Worm (Caenorhabditis elegans) whole organism, L2 larva: ENCODE results near the gene sra-13.
"Not testable (repeated sequence)": the region's sequence is repeated elsewhere in the genome, so short reads cannot be mapped to it uniquely, and the experiment has no call there.

Experiments used
- C34F6.9 ChIP-seq: fragments of 150-350 bp; optimal IDR thresholded peaks from 2 replicates; lab custom pipeline; 2014; ENCODE audit warnings: missing biosample characterization, missing genetic modification characterization
- F13H6.1 ChIP-seq: sonication (generic microtip); optimal IDR thresholded peaks from 2 replicates; lab custom pipeline; 2016; ENCODE audit warnings: missing genetic modification characterization, missing compliant biosample characterization
- Y55F3AM.14 ChIP-seq: fragments of 200-800 bp; sonication (Bioruptor generic); optimal IDR thresholded peaks from 2 replicates; lab custom pipeline; 2018; ENCODE audit warnings: mild to moderate bottlenecking, missing genetic modification characterization, missing compliant biosample characterization
- ZK546.5 ChIP-seq: sonication (generic microtip); optimal IDR thresholded peaks from 2 replicates; lab custom pipeline; 2017; ENCODE audit warnings: missing biosample characterization, missing genetic modification characterization
- alr-1 ChIP-seq: fragments of 150-350 bp; optimal IDR thresholded peaks from 2 replicates; lab custom pipeline; 2014; ENCODE audit warnings: missing biosample characterization, missing genetic modification characterization
- aly-2 ChIP-seq: fragments of 150-350 bp; optimal IDR thresholded peaks from 2 replicates; lab custom pipeline; 2014; ENCODE audit warnings: missing biosample characterization, missing genetic modification characterization
- ama-1 ChIP-seq: fragments of 150-350 bp; optimal IDR thresholded peaks from 2 replicates; lab custom pipeline; 2018; ENCODE audit warnings: inconsistent platforms
- blmp-1 ChIP-seq: sonication (generic microtip); optimal IDR thresholded peaks from 2 replicates; lab custom pipeline; 2017; ENCODE audit warnings: missing genetic modification characterization, mild to moderate bottlenecking, missing compliant biosample characterization, antibody characterized with exemption, moderate library complexity; ENCODE audit not compliant: insufficient read depth
- ceh-16 ChIP-seq: fragments of 150-350 bp; optimal IDR thresholded peaks from 2 replicates; lab custom pipeline; 2014; ENCODE audit warnings: missing biosample characterization, missing genetic modification characterization
- ceh-82 ChIP-seq: fragments of 150-350 bp; optimal IDR thresholded peaks from 2 replicates; lab custom pipeline; 2014; ENCODE audit warnings: missing biosample characterization, missing genetic modification characterization
- crh-2 ChIP-seq: sonication (generic microtip); optimal IDR thresholded peaks from 2 replicates; lab custom pipeline; 2017; ENCODE audit warnings: missing biosample characterization, missing genetic modification characterization
- egl-27 ChIP-seq: sonication (generic microtip); optimal IDR thresholded peaks from 3 replicates; lab custom pipeline; 2017; ENCODE audit warnings: missing biosample characterization, missing genetic modification reagents, missing genetic modification characterization
- elt-1 ChIP-seq: fragments of 150-350 bp; optimal IDR thresholded peaks from 2 replicates; lab custom pipeline; 2014; ENCODE audit warnings: missing biosample characterization, missing genetic modification characterization
- elt-3 ChIP-seq: sonication (generic microtip); optimal IDR thresholded peaks from 2 replicates; lab custom pipeline; 2017; ENCODE audit warnings: missing biosample characterization, missing genetic modification characterization
- fos-1 ChIP-seq: fragments of 150-350 bp; optimal IDR thresholded peaks from 2 replicates; lab custom pipeline; 2014; ENCODE audit warnings: missing biosample characterization, missing genetic modification characterization
- gmeb-1 ChIP-seq: fragments of 150-350 bp; optimal IDR thresholded peaks from 2 replicates; lab custom pipeline; 2014; ENCODE audit warnings: missing biosample characterization, missing genetic modification characterization
- lin-13 ChIP-seq: fragments of 150-350 bp; optimal IDR thresholded peaks from 2 replicates; lab custom pipeline; 2014; ENCODE audit warnings: missing biosample characterization, missing genetic modification reagents, missing genetic modification characterization
- lin-39 ChIP-seq: fragments of 150-350 bp; optimal IDR thresholded peaks from 2 replicates; lab custom pipeline; 2014; ENCODE audit warnings: missing biosample characterization, missing genetic modification reagents, missing genetic modification characterization
- lsy-2 ChIP-seq, 2 experiments: fragments of 150-350 bp in 1 of 2; sonication (generic microtip) in 1 of 2; optimal IDR thresholded peaks; 2 replicates each; lab custom pipeline; 2014 to 2017; ENCODE audit warnings: missing biosample characterization in 2 of 2, missing genetic modification characterization in 2 of 2
- mab-5 ChIP-seq: fragments of 150-350 bp; optimal IDR thresholded peaks from 2 replicates; lab custom pipeline; 2014; ENCODE audit warnings: missing biosample characterization, missing genetic modification characterization
- mbf-1 ChIP-seq: sonication (generic microtip); optimal IDR thresholded peaks from 2 replicates; lab custom pipeline; 2017; ENCODE audit warnings: missing biosample characterization, missing genetic modification characterization
- mdl-1 ChIP-seq, 2 experiments: fragments of 150-350 bp in 1 of 2; sonication (generic microtip) in 1 of 2; optimal IDR thresholded peaks; 2 replicates each; lab custom pipeline; 2017; ENCODE audit warnings: missing biosample characterization in 2 of 2, missing genetic modification characterization in 2 of 2
- nhr-11 ChIP-seq: fragments of 150-350 bp; optimal IDR thresholded peaks from 2 replicates; lab custom pipeline; 2014; ENCODE audit warnings: missing biosample characterization, missing genetic modification characterization
- nhr-12 ChIP-seq: fragments of 150-350 bp; optimal IDR thresholded peaks from 2 replicates; lab custom pipeline; 2014; ENCODE audit warnings: missing biosample characterization, missing genetic modification characterization
- nhr-129 ChIP-seq: fragments of 150-350 bp; optimal IDR thresholded peaks from 2 replicates; lab custom pipeline; 2014; ENCODE audit warnings: missing biosample characterization, missing genetic modification characterization
- nhr-21 ChIP-seq: fragments of 150-350 bp; optimal IDR thresholded peaks from 2 replicates; lab custom pipeline; 2014; ENCODE audit warnings: missing biosample characterization, missing genetic modification characterization
- nhr-23 ChIP-seq: fragments of 150-350 bp; optimal IDR thresholded peaks from 2 replicates; lab custom pipeline; 2014; ENCODE audit warnings: missing biosample characterization, missing genetic modification reagents, missing genetic modification characterization
- nhr-237 ChIP-seq: fragments of 150-350 bp; optimal IDR thresholded peaks from 2 replicates; lab custom pipeline; 2014; ENCODE audit warnings: missing biosample characterization, missing genetic modification characterization
- nhr-25 ChIP-seq: fragments of 150-350 bp; sonication (generic microtip); optimal IDR thresholded peaks from 3 replicates; lab custom pipeline; 2014; ENCODE audit warnings: missing biosample characterization, missing genetic modification characterization
- nhr-6 ChIP-seq: fragments of 150-350 bp; optimal IDR thresholded peaks from 2 replicates; lab custom pipeline; 2014; ENCODE audit warnings: missing biosample characterization, missing genetic modification characterization
- nhr-77 ChIP-seq: fragments of 150-350 bp; optimal IDR thresholded peaks from 2 replicates; lab custom pipeline; 2014; ENCODE audit warnings: missing biosample characterization, missing genetic modification characterization
- peb-1 ChIP-seq: fragments of 150-350 bp; optimal IDR thresholded peaks from 2 replicates; lab custom pipeline; 2014; ENCODE audit warnings: missing biosample characterization, missing genetic modification characterization
- sem-4 ChIP-seq: fragments of 150-350 bp; optimal IDR thresholded peaks from 2 replicates; lab custom pipeline; 2014; ENCODE audit warnings: missing biosample characterization, missing genetic modification reagents, missing genetic modification characterization
- skn-1 ChIP-seq: sonication (generic microtip); optimal IDR thresholded peaks from 2 replicates; lab custom pipeline; 2017; ENCODE audit warnings: missing biosample characterization, missing genetic modification characterization
- sma-3 ChIP-seq: sonication (generic microtip); optimal IDR thresholded peaks from 2 replicates; lab custom pipeline; 2016; ENCODE audit warnings: missing genetic modification reagents, missing genetic modification characterization, missing compliant biosample characterization
- sma-9 ChIP-seq, 2 experiments: fragments of 150-350 bp in 1 of 2; sonication (generic microtip) in 1 of 2; optimal IDR thresholded peaks; 2 replicates each; lab custom pipeline; 2014 to 2016; ENCODE audit warnings: missing genetic modification characterization in 2 of 2, mild to moderate bottlenecking in 1 of 2, missing biosample characterization in 1 of 2, missing compliant biosample characterization in 1 of 2, missing genetic modification reagents in 1 of 2, moderate library complexity in 1 of 2
- snpc-4 ChIP-seq: fragments of 150-350 bp; optimal IDR thresholded peaks from 2 replicates; lab custom pipeline; 2014; ENCODE audit warnings: missing biosample characterization, missing genetic modification characterization
- unc-39 ChIP-seq: fragments of 150-350 bp; optimal IDR thresholded peaks from 2 replicates; lab custom pipeline; 2014; ENCODE audit warnings: missing biosample characterization, missing genetic modification characterization
- unc-55 ChIP-seq: fragments of 150-350 bp; sonication (generic microtip); optimal IDR thresholded peaks from 3 replicates; lab custom pipeline; 2014; ENCODE audit warnings: missing biosample characterization, missing genetic modification reagents, missing genetic modification characterization
- zag-1 ChIP-seq: fragments of 150-350 bp; optimal IDR thresholded peaks from 2 replicates; lab custom pipeline; 2014; ENCODE audit warnings: missing biosample characterization, missing genetic modification characterization
- ztf-1 ChIP-seq: fragments of 200-800 bp; sonication (Bioruptor generic); conservative IDR thresholded peaks from 2 replicates; pipeline ENCODE4 v1.3.6; 2022; ENCODE audit warnings: missing genetic modification characterization, missing compliant biosample characterization
- ztf-11 ChIP-seq: sonication (generic microtip); optimal IDR thresholded peaks from 2 replicates; lab custom pipeline; 2017; ENCODE audit warnings: missing biosample characterization, missing genetic modification characterization
- ztf-4 ChIP-seq: fragments of 150-350 bp; optimal IDR thresholded peaks from 2 replicates; lab custom pipeline; 2014; ENCODE audit warnings: missing biosample characterization, missing genetic modification characterization

Gene sra-13

DNA sequence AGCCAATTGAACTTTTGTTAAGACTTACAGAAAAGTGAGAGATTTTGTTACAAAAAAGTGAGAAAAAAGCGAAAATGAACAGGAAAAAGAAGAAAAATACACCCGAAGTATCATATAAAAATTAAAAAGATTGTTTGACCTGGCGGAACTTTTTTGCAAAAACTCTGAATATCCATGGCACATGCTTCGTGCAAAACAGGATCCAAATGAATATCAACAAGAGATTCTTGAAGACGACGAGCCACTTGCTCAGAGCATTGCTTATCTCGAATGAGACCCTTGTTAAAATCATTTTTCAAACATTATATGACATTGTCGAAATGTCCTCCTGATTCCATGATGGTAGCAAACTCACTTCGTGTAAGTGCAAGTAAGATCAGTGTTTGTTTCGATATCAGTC lies 12.3 kb downstream of the sra-13 start, which contains the start of gene F14E5.8:
TSS of gene F14E5.8 (plus strand) at position 301 of the 400 bp plus-strand sequence.
- TF ChIP-seq sma-3 (GFP tag; lab: Kevin White, UChicago); zag-1 (tag; lab: Kevin White, UChicago); ztf-4 (tag; lab: Kevin White, UChicago): not testable (repeated sequence)
- TF ChIP-seq, all 48 proteins: peak for 0; not testable (repeated sequence) for 48

DNA sequence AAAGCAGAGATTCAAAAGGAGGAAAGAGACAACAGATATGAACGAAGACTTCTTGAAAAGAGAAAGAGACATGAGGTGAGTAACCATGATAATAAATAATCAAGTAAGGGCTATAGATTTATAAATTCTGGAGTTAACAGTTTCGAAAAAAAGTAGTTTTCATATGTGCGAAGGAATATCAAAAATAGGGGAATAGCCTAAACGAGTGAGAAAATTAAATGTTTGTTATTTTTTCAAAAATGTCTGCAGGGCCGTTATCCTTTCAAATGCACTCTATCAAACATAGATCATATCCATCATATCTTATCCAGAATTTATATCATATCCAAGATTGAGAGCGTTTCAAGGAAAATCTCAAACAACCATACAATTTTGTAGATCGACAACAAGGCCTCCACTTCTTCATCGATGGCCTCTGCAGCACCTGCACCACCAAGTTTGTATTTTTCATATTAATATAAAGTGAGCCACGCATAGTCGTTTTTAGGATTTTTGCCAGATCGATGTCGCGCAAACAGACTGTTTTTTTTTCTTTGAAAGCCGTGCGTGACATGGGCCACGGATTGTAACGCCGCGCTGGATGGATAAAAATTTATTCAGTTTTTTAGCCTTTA lies 13.4 kb downstream of the sra-13 start:
- peak; percentile 85 for TF ChIP-seq nhr-25 (tag; lab: Kevin White, UChicago)
- no peak for TF ChIP-seq unc-55 (GFP tag; lab: Kevin White, UChicago)
- TF ChIP-seq nhr-12 (tag; lab: Kevin White, UChicago) = peak; percentile 85

DNA sequence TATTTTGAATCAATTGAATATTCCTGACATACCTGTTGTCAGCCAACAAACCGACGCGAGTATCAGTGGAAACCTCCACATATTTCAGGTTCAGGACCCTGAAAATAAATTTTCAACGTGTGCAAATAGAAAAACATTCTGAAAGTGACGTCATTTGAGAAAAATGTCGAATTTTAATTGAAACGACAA lies 21.2 kb downstream of the sra-13 start, which contains the start of gene F14E5.2:
TSS of gene F14E5.2 (minus strand) at position 101 of the 189 bp plus-strand sequence.
- TF ChIP-seq peb-1 (tag; lab: Kevin White, UChicago) (no peak), alr-1 (tag; lab: Kevin White, UChicago) (no peak), nhr-25 (tag; lab: Kevin White, UChicago) (no peak), nhr-12 (tag; lab: Kevin White, UChicago) (no peak), ztf-11 (no peak), ama-1 (no peak), ztf-1 (GFP tag; lab: Robert Waterston, UW) (no peak), nhr-21 (no peak), ceh-16 (no peak), fos-1 (tag; lab: Kevin White, UChicago) (no peak), lsy-2 (tag; optimal IDR thresholded peaks at IDR 0.05; lab: Kevin White, UChicago) (no peak), snpc-4 (tag; lab: Kevin White, UChicago) (no peak)

DNA sequence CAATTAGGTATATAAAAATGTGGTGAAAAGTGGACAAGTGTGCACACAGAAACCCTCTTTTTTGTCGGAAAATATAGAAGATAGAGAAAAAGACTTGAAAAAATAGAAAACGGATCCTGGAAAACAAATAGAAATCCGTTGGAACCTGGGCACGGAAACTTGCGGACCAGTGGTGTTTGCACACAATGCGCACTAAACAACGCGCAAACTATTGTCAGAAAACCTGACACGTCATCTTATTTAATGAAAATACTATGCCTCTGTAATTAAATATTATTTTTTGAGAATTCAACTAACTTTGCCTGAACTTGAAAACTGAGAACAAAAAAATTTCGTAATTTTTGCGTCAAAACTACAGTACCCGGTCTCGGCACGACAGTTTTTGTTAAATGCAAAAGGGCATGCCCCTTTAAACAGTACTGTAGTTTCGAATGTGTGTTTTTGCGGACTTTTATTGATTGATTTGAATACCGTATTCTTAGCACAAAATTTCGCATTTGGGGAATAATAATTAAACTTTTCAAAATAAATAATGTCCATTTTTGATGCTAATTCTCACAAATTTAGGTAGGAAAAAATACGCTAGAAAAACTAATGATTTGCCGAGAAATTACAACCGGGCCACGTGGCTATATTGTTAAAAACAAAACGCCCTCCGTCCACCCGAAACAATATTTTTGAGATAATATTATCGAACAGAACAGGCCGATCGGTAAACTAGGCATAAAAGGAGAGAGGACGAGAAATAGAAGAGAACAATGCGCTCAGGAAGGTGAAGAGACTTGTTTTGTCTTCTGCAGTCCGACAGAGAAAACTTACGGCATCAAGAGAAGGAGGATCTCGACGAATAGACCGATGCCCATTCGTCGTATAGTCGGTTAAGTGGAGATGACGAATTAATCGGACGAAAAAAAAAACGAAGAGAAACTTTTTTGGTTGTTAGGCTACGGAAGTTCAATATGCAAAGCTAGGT lies 21.7 kb downstream of the sra-13 start:
- peak; percentile 45 for TF ChIP-seq unc-55 (GFP tag; lab: Kevin White, UChicago)
- TF ChIP-seq ztf-11 = no peak
- no peak for TF ChIP-seq lin-39 (tag; lab: Kevin White, UChicago)
- no peak for TF ChIP-seq lin-13 (GFP tag; lab: Kevin White, UChicago)
- TF ChIP-seq ceh-16 = no peak
- TF ChIP-seq nhr-25 (tag; lab: Kevin White, UChicago) = no peak
- no peak for TF ChIP-seq mab-5
- peak in 1 of 2 experiments; percentile 60 for TF ChIP-seq lsy-2 (tag; optimal IDR thresholded peaks at IDR 0.05; lab: Kevin White, UChicago)
- TF ChIP-seq egl-27 (tag; lab: Kevin White, UChicago) = no peak
- no peak for TF ChIP-seq nhr-77
- no peak for TF ChIP-seq mdl-1 (tag; optimal IDR thresholded peaks at IDR 0.05; lab: Kevin White, UChicago)
- TF ChIP-seq fos-1 (tag; lab: Kevin White, UChicago) = no peak
- TF ChIP-seq ztf-4 (tag; lab: Kevin White, UChicago) = no peak
- TF ChIP-seq peb-1 (tag; lab: Kevin White, UChicago) = no peak
- no peak for TF ChIP-seq nhr-21
- TF ChIP-seq F13H6.1 = no peak
- TF ChIP-seq nhr-129 = peak; percentile 37
- TF ChIP-seq nhr-23 (tag; lab: Kevin White, UChicago) = no peak
- TF ChIP-seq nhr-11 (tag; lab: Kevin White, UChicago) = no peak
- no peak for TF ChIP-seq zag-1 (tag; lab: Kevin White, UChicago)
- no peak for TF ChIP-seq nhr-237
- TF ChIP-seq ZK546.5 (tag; lab: Kevin White, UChicago) = no peak
- no peak for TF ChIP-seq Y55F3AM.14 (GFP tag; lab: Kevin White, UChicago)
- TF ChIP-seq elt-1 = no peak
- peak; percentile 39 for TF ChIP-seq crh-2 (tag; lab: Kevin White, UChicago)
- no peak for TF ChIP-seq sma-9 (GFP tag; optimal IDR thresholded peaks at IDR 0.05; lab: Kevin White, UChicago)
- no peak for TF ChIP-seq sma-9 (tag; optimal IDR thresholded peaks at IDR 0.05; lab: Kevin White, UChicago)
- no peak for TF ChIP-seq mbf-1
- peak; percentile 1 for TF ChIP-seq sma-3 (GFP tag; lab: Kevin White, UChicago)
- no peak for TF ChIP-seq skn-1 (tag; lab: Kevin White, UChicago)
- peak; percentile 26 for TF ChIP-seq C34F6.9 (tag; lab: Kevin White, UChicago)
- TF ChIP-seq ceh-82 (tag; lab: Kevin White, UChicago) = no peak
- TF ChIP-seq unc-39 (tag; lab: Kevin White, UChicago) = no peak
- TF ChIP-seq snpc-4 (tag; lab: Kevin White, UChicago) = no peak
- TF ChIP-seq nhr-6 (tag; lab: Kevin White, UChicago) = no peak
- TF ChIP-seq elt-3 = no peak
- TF ChIP-seq alr-1 (tag; lab: Kevin White, UChicago) = no peak
- TF ChIP-seq gmeb-1 (tag; lab: Kevin White, UChicago) = no peak
- TF ChIP-seq sem-4 (tag; lab: Kevin White, UChicago) = no peak
- TF ChIP-seq blmp-1 (tag; lab: Kevin White, UChicago) = no peak
- no peak for TF ChIP-seq aly-2 (tag; lab: Kevin White, UChicago)
